Worm (Caenorhabditis elegans) whole organism, late embryonic: ENCODE measurements around the gene F20H11.1.

Experiments used
- K02D7.2 ChIP-seq: sonication (generic microtip); optimal IDR thresholded peaks from 2 replicates; lab custom pipeline; 2017; ENCODE audit warnings: mild to moderate bottlenecking, missing genetic modification characterization, missing compliant biosample characterization
- K09A11.1 ChIP-seq: sonication (generic microtip); optimal IDR thresholded peaks from 2 replicates; lab custom pipeline; 2017; ENCODE audit warnings: antibody characterized with exemption, mild to moderate bottlenecking, missing genetic modification characterization, missing compliant biosample characterization; ENCODE audit not compliant: insufficient read depth
- Y22D7AL.16 ChIP-seq: sonication (generic microtip); optimal IDR thresholded peaks from 2 replicates; lab custom pipeline; 2016; ENCODE audit warnings: missing genetic modification characterization, missing compliant biosample characterization
- ahr-1 ChIP-seq: sonication (generic microtip); optimal IDR thresholded peaks from 2 replicates; lab custom pipeline; 2016; ENCODE audit warnings: missing genetic modification characterization, missing compliant biosample characterization
- ceh-18 ChIP-seq: sonication (generic microtip); optimal IDR thresholded peaks from 2 replicates; lab custom pipeline; 2016; ENCODE audit warnings: missing genetic modification characterization, missing compliant biosample characterization
- ceh-19 ChIP-seq: fragments of 200-800 bp; sonication (Bioruptor generic); optimal IDR thresholded peaks from 2 replicates; lab custom pipeline; 2018; ENCODE audit warnings: mild to moderate bottlenecking, missing genetic modification characterization, missing compliant biosample characterization
- ceh-24 ChIP-seq: sonication (generic microtip); optimal IDR thresholded peaks from 2 replicates; lab custom pipeline; 2016; ENCODE audit warnings: mild to moderate bottlenecking, missing genetic modification characterization, missing compliant biosample characterization
- ceh-31 ChIP-seq: sonication (generic microtip); optimal IDR thresholded peaks from 2 replicates; lab custom pipeline; 2016; ENCODE audit warnings: missing genetic modification characterization, missing compliant biosample characterization
- ceh-48 ChIP-seq: sonication (generic microtip); optimal IDR thresholded peaks from 2 replicates; lab custom pipeline; 2016; ENCODE audit warnings: missing genetic modification characterization, inconsistent platforms, missing compliant biosample characterization
- ceh-6 ChIP-seq: fragments of 200-800 bp; sonication (Bioruptor generic); optimal IDR thresholded peaks from 2 replicates; lab custom pipeline; 2018; ENCODE audit warnings: mild to moderate bottlenecking, missing genetic modification characterization, missing compliant biosample characterization
- dmd-4 ChIP-seq: sonication (generic microtip); optimal IDR thresholded peaks from 2 replicates; lab custom pipeline; 2016; ENCODE audit warnings: borderline replicate concordance, missing genetic modification characterization, missing compliant biosample characterization
- dve-1 ChIP-seq: sonication (generic microtip); optimal IDR thresholded peaks from 2 replicates; lab custom pipeline; 2017; ENCODE audit warnings: antibody characterized with exemption, mild to moderate bottlenecking, missing genetic modification characterization, missing compliant biosample characterization
- elt-4 ChIP-seq: sonication (generic microtip); optimal IDR thresholded peaks from 2 replicates; lab custom pipeline; 2016; ENCODE audit warnings: missing genetic modification characterization, missing compliant biosample characterization
- ets-4 ChIP-seq: sonication (generic microtip); optimal IDR thresholded peaks from 2 replicates; lab custom pipeline; 2016; ENCODE audit warnings: missing genetic modification characterization, missing compliant biosample characterization
- eyg-1 ChIP-seq: sonication (generic microtip); optimal IDR thresholded peaks from 2 replicates; lab custom pipeline; 2016; ENCODE audit warnings: missing genotype, missing genetic modification characterization, missing compliant biosample characterization
- gmeb-2 ChIP-seq: sonication (generic microtip); optimal IDR thresholded peaks from 2 replicates; lab custom pipeline; 2016; ENCODE audit warnings: missing genetic modification characterization, inconsistent platforms, missing compliant biosample characterization
- hlh-15 ChIP-seq: sonication (generic microtip); optimal IDR thresholded peaks from 2 replicates; lab custom pipeline; 2016; ENCODE audit warnings: missing genetic modification characterization, missing compliant biosample characterization
- hlh-30 ChIP-seq: sonication (generic microtip); optimal IDR thresholded peaks from 2 replicates; lab custom pipeline; 2017; ENCODE audit warnings: antibody characterized with exemption, missing genetic modification characterization, missing compliant biosample characterization; ENCODE audit not compliant: insufficient read depth
- hlh-8 ChIP-seq: sonication (generic microtip); optimal IDR thresholded peaks from 2 replicates; lab custom pipeline; 2016; ENCODE audit warnings: missing genotype, missing genetic modification characterization, missing compliant biosample characterization
- lim-6 ChIP-seq: sonication (generic microtip); optimal IDR thresholded peaks from 2 replicates; lab custom pipeline; 2016; ENCODE audit warnings: missing genetic modification characterization, missing compliant biosample characterization
- lin-11 ChIP-seq: fragments of 200-800 bp; sonication (Bioruptor generic); optimal IDR thresholded peaks from 2 replicates; lab custom pipeline; 2018; ENCODE audit warnings: mild to moderate bottlenecking, missing genetic modification characterization, missing compliant biosample characterization
- mec-3 ChIP-seq: sonication (generic microtip); optimal IDR thresholded peaks from 2 replicates; lab custom pipeline; 2016; ENCODE audit warnings: borderline replicate concordance, missing genetic modification characterization, missing compliant biosample characterization
- nfya-1 ChIP-seq: sonication (generic microtip); optimal IDR thresholded peaks from 2 replicates; lab custom pipeline; 2017; ENCODE audit warnings: missing genetic modification characterization, mild to moderate bottlenecking, missing compliant biosample characterization, antibody characterized with exemption, moderate library complexity
- odd-2 ChIP-seq: sonication (generic microtip); optimal IDR thresholded peaks from 2 replicates; lab custom pipeline; 2017; ENCODE audit warnings: antibody characterized with exemption, mild to moderate bottlenecking, missing genetic modification characterization, missing compliant biosample characterization
- pax-1 ChIP-seq: fragments of 150-350 bp; optimal IDR thresholded peaks from 2 replicates; lab custom pipeline; 2014; ENCODE audit warnings: missing biosample characterization, missing genetic modification characterization
- pha-2 ChIP-seq: sonication (generic microtip); optimal IDR thresholded peaks from 2 replicates; lab custom pipeline; 2017; ENCODE audit warnings: mild to moderate bottlenecking, missing genetic modification characterization, missing compliant biosample characterization
- ref-2 ChIP-seq: sonication (generic microtip); optimal IDR thresholded peaks from 2 replicates; lab custom pipeline; 2016; ENCODE audit warnings: missing genetic modification characterization, missing compliant biosample characterization
- sox-2 ChIP-seq: fragments of 200-800 bp; sonication (Bioruptor generic); IDR thresholded peaks from 2 replicates; pipeline ENCODE4 v1.3.6; 2022; ENCODE audit warnings: missing genetic modification reagents, missing genetic modification characterization, missing compliant biosample characterization
- sox-4 ChIP-seq: sonication (generic microtip); optimal IDR thresholded peaks from 2 replicates; lab custom pipeline; 2017; ENCODE audit warnings: mild to moderate bottlenecking, missing genetic modification characterization, inconsistent platforms, missing compliant biosample characterization
- ttx-3 ChIP-seq: sonication (generic microtip); optimal IDR thresholded peaks from 2 replicates; lab custom pipeline; 2016; ENCODE audit warnings: missing genetic modification reagents, missing genetic modification characterization, missing compliant biosample characterization
- unc-42 ChIP-seq: sonication (generic microtip); optimal IDR thresholded peaks from 2 replicates; lab custom pipeline; 2016; ENCODE audit warnings: missing genotype, missing genetic modification characterization, missing compliant biosample characterization
- zip-5 ChIP-seq: sonication (generic microtip); optimal IDR thresholded peaks from 2 replicates; lab custom pipeline; 2016; ENCODE audit warnings: missing genetic modification characterization, missing compliant biosample characterization
- ztf-16 ChIP-seq: sonication (generic microtip); optimal IDR thresholded peaks from 2 replicates; lab custom pipeline; 2017; ENCODE audit warnings: missing genetic modification characterization, missing compliant biosample characterization

The F20H11.1 gene

ce11 chrIII:6589499-6589898 lies 2.5 kb downstream of the F20H11.1 start:
- no peak for TF ChIP-seq sox-4
- TF ChIP-seq ceh-24 (tag; lab: Kevin White, UChicago), result no peak
- no peak for TF ChIP-seq elt-4 (tag; lab: Kevin White, UChicago)
- TF ChIP-seq ceh-48 (tag; lab: Kevin White, UChicago), result no peak
- no peak for TF ChIP-seq ref-2 (tag; lab: Kevin White, UChicago)
- no peak for TF ChIP-seq ceh-18
- TF ChIP-seq dmd-4 (tag; lab: Kevin White, UChicago), result no peak

ce11 chrIII:6587564-6587963 lies 4.4 kb downstream of the F20H11.1 start, which contains the start of gene ddo-3:
Gene ddo-3, plus strand, starts transcription at chrIII:6587864.
- TF ChIP-seq K02D7.2, result no peak
- TF ChIP-seq eyg-1 (tag; lab: Kevin White, UChicago), result no peak
- no peak for TF ChIP-seq unc-42 (tag; lab: Kevin White, UChicago)
- no peak for TF ChIP-seq gmeb-2
- TF ChIP-seq pha-2 (tag; lab: Kevin White, UChicago), result no peak
- TF ChIP-seq dve-1 (tag; lab: Kevin White, UChicago), result no peak
- TF ChIP-seq elt-4 (tag; lab: Kevin White, UChicago), result no peak
- TF ChIP-seq sox-2 (GFP tag; lab: Robert Waterston, UW), result no peak
- no peak for TF ChIP-seq lin-11 (tag; lab: Kevin White, UChicago)
- no peak for TF ChIP-seq ets-4 (tag; lab: Kevin White, UChicago)

ce11 chrIII:6581585-6581984 lies 10.4 kb downstream of the F20H11.1 start, which contains the start of gene acr-21:
Gene acr-21, plus strand, starts transcription at chrIII:6581885.
- TF ChIP-seq mec-3 (tag; lab: Kevin White, UChicago) (no peak), Y22D7AL.16 (tag; lab: Kevin White, UChicago) (no peak)
- TF ChIP-seq, all 69 proteins: peak for 0

DNA sequence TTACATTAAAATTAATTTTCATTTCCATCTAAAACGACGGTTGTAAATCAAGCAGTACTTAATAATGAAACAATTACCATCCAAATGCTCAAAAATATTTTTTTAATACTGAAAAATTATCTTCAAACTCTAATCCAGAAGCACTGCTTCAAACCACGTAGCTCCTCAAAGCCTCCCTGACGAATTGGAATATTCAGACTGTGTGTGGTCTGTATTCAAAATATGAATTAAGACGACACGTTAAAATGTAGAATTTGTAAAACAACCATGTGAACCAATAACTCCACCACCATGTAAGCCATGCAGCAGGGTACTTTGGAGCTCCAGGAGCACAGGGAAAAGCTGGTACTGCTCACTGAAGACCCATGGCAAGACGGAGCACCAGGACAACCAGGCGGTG lies 12.6 kb downstream of the F20H11.1 start, which contains the start of gene F27B3.8:
Gene F27B3.8 (plus strand): TSS at position 301 of the 400 bp plus-strand sequence.
- TF ChIP-seq lin-11 (tag; lab: Kevin White, UChicago) (no peak), hlh-8 (tag; lab: Kevin White, UChicago) (no peak), hlh-15 (no peak), zip-5 (tag; lab: Kevin White, UChicago) (no peak)

ce11 chrIII:6578505-6578904 lies 13.5 kb downstream of the F20H11.1 start, which contains the start of gene F27B3.6:
Gene F27B3.6, minus strand, starts transcription at chrIII:6578605.
- TF ChIP-seq ztf-16 (tag; lab: Kevin White, UChicago), result no peak
- TF ChIP-seq ceh-19 (GFP tag; lab: Kevin White, UChicago), result no peak
- TF ChIP-seq dve-1 (tag; lab: Kevin White, UChicago), result no peak
- no peak for TF ChIP-seq pha-2 (tag; lab: Kevin White, UChicago)
- TF ChIP-seq K09A11.1 (tag; lab: Kevin White, UChicago), result no peak
- TF ChIP-seq odd-2 (tag; lab: Kevin White, UChicago), result no peak
- TF ChIP-seq ceh-6 (GFP tag; lab: Kevin White, UChicago), result no peak
- TF ChIP-seq ref-2 (tag; lab: Kevin White, UChicago), result no peak
- no peak for TF ChIP-seq ceh-24 (tag; lab: Kevin White, UChicago)
- no peak for TF ChIP-seq ceh-48 (tag; lab: Kevin White, UChicago)
- no peak for TF ChIP-seq ceh-31 (tag; lab: Kevin White, UChicago)
- TF ChIP-seq hlh-30 (tag; lab: Kevin White, UChicago), result no peak
- TF ChIP-seq nfya-1 (tag; lab: Kevin White, UChicago), result no peak
- TF ChIP-seq ttx-3 (tag; lab: Kevin White, UChicago), result no peak
- TF ChIP-seq pax-1, result no peak

DNA sequence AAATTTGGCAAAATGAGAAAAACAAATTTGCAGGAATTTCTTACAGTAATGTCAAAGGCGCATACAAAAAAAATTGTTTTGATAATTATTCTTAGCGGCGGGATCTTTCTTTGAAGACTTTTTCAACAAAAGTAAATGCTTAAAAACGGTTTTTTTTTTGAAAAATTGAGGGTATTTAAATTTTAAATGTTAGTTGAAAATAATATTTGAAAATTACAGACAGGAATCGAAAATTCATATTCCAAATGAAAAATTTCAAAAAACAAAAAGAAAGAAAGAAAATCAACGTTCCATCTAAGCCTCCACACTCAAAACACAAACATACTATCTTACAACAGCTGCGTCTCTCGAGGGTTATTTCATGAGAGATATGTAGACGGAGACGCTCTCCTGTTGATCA lies 14.8 kb downstream of the F20H11.1 start:
- TF ChIP-seq lim-6 (tag; lab: Kevin White, UChicago) (no peak), nfya-1 (tag; lab: Kevin White, UChicago) (no peak), ahr-1 (tag; lab: Kevin White, UChicago) (no peak)
- TF ChIP-seq, all 69 proteins: peak for 0
